Fruit fly (Drosophila melanogaster) whole organism, adult: ENCODE measurements around the gene tau.

Source experiments
- CG11617 ChIP-seq: fragments of 200-800 bp; sonication (Bioruptor generic); optimal IDR thresholded peaks from 2 replicates; lab custom pipeline; 2017; ENCODE audit warnings: mild to moderate bottlenecking, missing biosample characterization, missing genetic modification reagents, missing genetic modification characterization
- CG12768 ChIP-seq: fragments of 200-800 bp; sonication (Bioruptor generic); optimal IDR thresholded peaks from 2 replicates; lab custom pipeline; 2017; ENCODE audit warnings: missing biosample characterization, missing genetic modification characterization, mild to moderate bottlenecking, moderate library complexity, missing genetic modification reagents
- CG14711 ChIP-seq: fragments of 200-800 bp; sonication (Bioruptor generic); optimal IDR thresholded peaks from 2 replicates; lab custom pipeline; 2018; ENCODE audit warnings: missing biosample characterization, mild to moderate bottlenecking, missing genetic modification characterization, moderate library complexity
- CG1620 ChIP-seq: fragments of 200-800 bp; sonication (Bioruptor generic); optimal IDR thresholded peaks from 2 replicates; lab custom pipeline; 2016; ENCODE audit warnings: missing biosample characterization, missing genetic modification characterization
- CG33017 ChIP-seq: fragments of 200-800 bp; sonication (Bioruptor generic); optimal IDR thresholded peaks from 2 replicates; lab custom pipeline; 2018; ENCODE audit warnings: missing biosample characterization, mild to moderate bottlenecking, missing genetic modification characterization, moderate library complexity
- CG5204 ChIP-seq: fragments of 200-800 bp; sonication (Bioruptor generic); optimal IDR thresholded peaks from 2 replicates; lab custom pipeline; 2016; ENCODE audit warnings: missing biosample characterization, missing genetic modification characterization
- CG7045 ChIP-seq: fragments of 200-800 bp; sonication (Bioruptor generic); optimal IDR thresholded peaks from 2 replicates; lab custom pipeline; 2017; ENCODE audit warnings: missing biosample characterization, mild to moderate bottlenecking, missing genetic modification characterization
- CG7101 ChIP-seq: fragments of 200-800 bp; sonication (Bioruptor generic); optimal IDR thresholded peaks from 2 replicates; lab custom pipeline; 2018; ENCODE audit warnings: missing biosample characterization, mild to moderate bottlenecking, missing genetic modification characterization, moderate library complexity
- Clk ChIP-seq: fragments of 200-800 bp; sonication (Bioruptor generic); optimal IDR thresholded peaks from 2 replicates; lab custom pipeline; 2017; ENCODE audit warnings: missing biosample characterization, missing genetic modification characterization
- Crg-1 ChIP-seq: fragments of 200-800 bp; sonication (Bioruptor generic); optimal IDR thresholded peaks from 2 replicates; lab custom pipeline; 2016; ENCODE audit warnings: missing biosample characterization, missing genetic modification characterization
- Hr96 ChIP-seq: fragments of 200-800 bp; sonication (Bioruptor generic); optimal IDR thresholded peaks from 2 replicates; lab custom pipeline; 2016; ENCODE audit warnings: missing biosample characterization, missing genetic modification characterization
- Mnt ChIP-seq: fragments of 200-800 bp; sonication (Bioruptor generic); optimal IDR thresholded peaks from 2 replicates; lab custom pipeline; 2016; ENCODE audit warnings: missing biosample characterization, mild to moderate bottlenecking, missing genetic modification characterization
- bab1 ChIP-seq: fragments of 200-800 bp; sonication (Bioruptor generic); optimal IDR thresholded peaks from 3 replicates; lab custom pipeline; 2019; ENCODE audit warnings: missing biosample characterization, mild to moderate bottlenecking, missing genetic modification characterization, moderate library complexity
- cic ChIP-seq: fragments of 200-800 bp; sonication (Bioruptor generic); optimal IDR thresholded peaks from 2 replicates; lab custom pipeline; 2017; ENCODE audit warnings: missing biosample characterization, mild to moderate bottlenecking, missing genetic modification characterization, moderate library complexity
- cnc ChIP-seq, 2 experiments: fragments of >200 bp; optimal IDR thresholded peaks; 2 replicates each; lab custom pipeline; 2017
- kay ChIP-seq: fragments of 200-800 bp; sonication (Bioruptor generic); peaks from one replicate; lab custom pipeline; 2016; ENCODE audit warnings: missing biosample characterization, missing genetic modification characterization, borderline replicate concordance
- ovo ChIP-seq: fragments of 200-800 bp; sonication (Bioruptor generic); optimal IDR thresholded peaks from 2 replicates; lab custom pipeline; 2016; ENCODE audit warnings: missing biosample characterization, missing genetic modification characterization
- pad ChIP-seq: fragments of 200-800 bp; sonication (Bioruptor generic); optimal IDR thresholded peaks from 3 replicates; lab custom pipeline; 2017; ENCODE audit warnings: missing biosample characterization, missing genetic modification characterization, mild to moderate bottlenecking, moderate library complexity, missing genetic modification reagents
- tj ChIP-seq: fragments of 200-800 bp; sonication (Bioruptor generic); optimal IDR thresholded peaks from 3 replicates; lab custom pipeline; 2017; ENCODE audit warnings: missing biosample characterization, mild to moderate bottlenecking, missing genetic modification characterization, moderate library complexity
- toe ChIP-seq: fragments of 200-800 bp; sonication (Bioruptor generic); optimal IDR thresholded peaks from 2 replicates; lab custom pipeline; 2016; ENCODE audit warnings: missing biosample characterization, missing genetic modification characterization

tau gene

DNA sequence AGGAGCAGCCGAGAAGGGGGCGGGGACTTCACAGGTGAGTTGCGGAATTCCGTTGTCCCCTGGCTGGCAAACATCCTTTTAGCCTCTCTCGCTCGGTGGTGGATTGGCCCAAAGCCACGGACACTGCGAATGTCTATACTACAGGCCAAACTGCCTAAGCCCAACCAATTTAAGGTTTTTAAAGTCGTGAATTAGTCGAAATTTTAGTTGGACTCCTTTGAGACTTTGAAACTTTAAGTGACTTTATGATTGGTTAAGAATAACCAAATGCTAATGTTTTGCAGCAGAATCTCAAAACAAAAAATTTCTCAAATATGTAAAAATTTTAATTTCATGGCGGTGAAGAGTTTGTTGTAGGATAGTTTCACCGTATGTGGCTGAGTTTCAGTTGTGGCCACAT, 48.3 kb downstream of the tau start:
- TF ChIP-seq ovo (no peak), Hr96 (GFP tag; lab: Kevin White, UChicago) (no peak), CG5204 (GFP tag; lab: Kevin White, UChicago) (peak; percentile 11)

DNA sequence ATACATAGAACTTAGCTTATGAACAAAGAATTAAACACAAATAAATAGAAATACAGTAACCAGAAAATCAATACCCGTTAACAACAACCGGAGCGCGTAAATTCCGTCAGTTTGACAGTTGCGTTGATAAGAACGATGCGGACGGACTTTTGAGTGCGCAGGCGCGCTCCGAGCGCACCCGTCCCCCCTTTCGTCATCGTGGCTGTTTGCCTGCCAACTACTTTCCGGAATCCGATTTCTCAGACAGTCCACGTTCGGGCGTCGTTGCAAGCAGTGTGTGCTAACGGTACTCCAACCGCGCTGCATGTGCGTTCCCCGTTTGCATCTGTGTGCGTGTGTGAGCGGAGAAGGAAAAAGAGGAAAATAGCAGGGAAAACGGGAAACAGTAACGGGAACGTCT, 48.8 kb downstream of the tau start:
- TF ChIP-seq Mnt (GFP tag; lab: Kevin White, UChicago) = peak; percentile 72
- no peak for TF ChIP-seq bab1 (GFP tag; lab: Kevin White, UChicago)

DNA sequence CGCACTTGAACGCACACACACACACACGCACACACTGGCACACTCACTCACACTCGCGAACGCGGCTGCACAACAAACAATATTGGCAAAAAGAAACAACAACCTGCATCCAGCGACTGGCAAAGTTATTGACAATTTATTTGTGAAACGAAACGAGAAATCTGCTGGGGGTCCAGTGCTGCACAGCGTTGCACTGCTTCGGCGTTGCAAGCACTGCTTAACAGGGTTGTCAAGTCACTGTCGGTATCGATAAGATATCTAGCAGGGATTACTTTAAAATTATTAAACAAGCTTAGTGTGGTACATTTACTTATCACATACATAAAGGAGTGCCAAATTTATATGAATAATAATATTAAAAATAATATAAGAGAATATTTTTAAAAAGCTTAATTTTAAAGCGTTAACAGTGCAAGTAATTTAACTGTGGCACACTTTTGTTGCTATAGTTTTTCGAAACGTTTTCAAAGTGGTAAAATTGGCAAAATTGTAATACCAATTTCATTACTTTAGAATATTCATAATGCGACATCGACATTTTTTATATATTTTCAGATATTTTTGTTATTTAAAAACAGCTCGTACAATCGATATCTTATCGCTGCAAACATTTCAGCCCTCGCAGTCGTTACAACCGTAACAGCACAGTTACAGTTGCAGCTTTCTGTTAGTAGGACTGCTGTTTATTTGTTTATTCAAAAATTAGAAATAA, 49.4 kb downstream of the tau start, which contains the start of the genes dsd and Tusp:
TSS of gene dsd (minus strand) at position 179 of the 712 bp plus-strand sequence.
TSS of gene Tusp (plus strand) at position 662 of the 712 bp plus-strand sequence.
- TF ChIP-seq Mnt (GFP tag; lab: Kevin White, UChicago) = peak; percentile 79
- TF ChIP-seq Crg-1 (GFP tag; lab: Kevin White, UChicago) = peak; percentile 89
- TF ChIP-seq CG1620 (GFP tag; lab: Kevin White, UChicago) = peak; percentile 87
- peak; percentile 38 for TF ChIP-seq tj (GFP tag; lab: Kevin White, UChicago)
- TF ChIP-seq CG11617 (GFP tag; lab: Kevin White, UChicago) = peak; percentile 74
- TF ChIP-seq CG14711 (tag; lab: Kevin White, UChicago) = peak; percentile 92
- TF ChIP-seq toe (GFP tag; lab: Kevin White, UChicago) = peak; percentile 85
- no peak for TF ChIP-seq cic (GFP tag; lab: Kevin White, UChicago)
- TF ChIP-seq CG7101 (tag; lab: Kevin White, UChicago) = peak; percentile 81
- TF ChIP-seq CG7045 (GFP tag; lab: Kevin White, UChicago) = peak; percentile 81
- TF ChIP-seq Hr96 (GFP tag; lab: Kevin White, UChicago) = peak; percentile 75
- TF ChIP-seq kay = peak; percentile 86
- TF ChIP-seq CG12768 = peak; percentile 82
- peak; percentile 47 for TF ChIP-seq Clk
- peak; percentile 79 for TF ChIP-seq pad (GFP tag; lab: Kevin White, UChicago)
- TF ChIP-seq cnc (optimal IDR thresholded peaks at IDR 0.05; lab: Kevin White, UChicago) = no peak
- TF ChIP-seq CG33017 (tag; lab: Kevin White, UChicago) = peak; percentile 66
- peak; percentile 70 for TF ChIP-seq CG5204 (GFP tag; lab: Kevin White, UChicago)
- TF ChIP-seq ovo = peak; percentile 74
- peak; percentile 63 for TF ChIP-seq bab1 (GFP tag; lab: Kevin White, UChicago)

DNA sequence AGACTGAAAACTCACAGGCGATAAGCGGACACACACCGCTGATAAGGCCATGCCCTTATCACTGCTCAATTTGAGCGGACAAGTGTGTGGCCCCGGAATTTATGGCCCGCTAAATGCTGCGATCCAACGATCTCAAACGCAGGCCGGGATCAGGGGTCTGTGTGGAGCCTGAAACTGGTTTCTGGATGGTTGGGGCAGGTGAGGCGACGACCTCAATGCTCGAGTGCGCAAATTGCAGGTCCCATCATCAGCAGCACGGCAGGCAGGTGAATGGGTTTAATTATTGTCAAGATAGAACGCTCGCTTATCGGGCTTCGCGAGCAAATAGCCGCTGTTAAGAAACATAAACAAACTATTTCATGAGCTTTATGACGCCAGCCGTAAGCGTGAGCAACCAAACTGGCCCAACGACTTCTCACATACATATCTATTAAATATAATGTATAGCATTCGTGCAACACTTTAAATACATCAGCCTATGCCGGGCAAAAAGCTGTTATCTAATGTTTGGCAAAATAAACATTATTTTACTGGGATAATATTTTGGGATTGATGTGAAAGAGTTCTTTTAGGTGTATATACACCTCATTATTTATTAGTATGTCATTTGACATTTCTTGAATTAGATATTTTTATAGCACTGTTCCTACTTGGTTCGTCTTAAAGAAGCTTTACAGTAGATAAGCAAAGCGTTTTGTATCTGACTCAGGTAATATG, 51.1 kb downstream of the tau start:
- TF ChIP-seq cic (GFP tag; lab: Kevin White, UChicago) = peak; percentile 60
- TF ChIP-seq CG11617 (GFP tag; lab: Kevin White, UChicago) = peak; percentile 18
- TF ChIP-seq kay = peak; percentile 97
- TF ChIP-seq CG33017 (tag; lab: Kevin White, UChicago) = no peak
- TF ChIP-seq CG12768 = peak; percentile 41
- no peak for TF ChIP-seq ovo
- TF ChIP-seq CG7045 (GFP tag; lab: Kevin White, UChicago) = no peak
- peak; percentile 42 for TF ChIP-seq CG7101 (tag; lab: Kevin White, UChicago)
- TF ChIP-seq Mnt (GFP tag; lab: Kevin White, UChicago) = peak; percentile 9

DNA sequence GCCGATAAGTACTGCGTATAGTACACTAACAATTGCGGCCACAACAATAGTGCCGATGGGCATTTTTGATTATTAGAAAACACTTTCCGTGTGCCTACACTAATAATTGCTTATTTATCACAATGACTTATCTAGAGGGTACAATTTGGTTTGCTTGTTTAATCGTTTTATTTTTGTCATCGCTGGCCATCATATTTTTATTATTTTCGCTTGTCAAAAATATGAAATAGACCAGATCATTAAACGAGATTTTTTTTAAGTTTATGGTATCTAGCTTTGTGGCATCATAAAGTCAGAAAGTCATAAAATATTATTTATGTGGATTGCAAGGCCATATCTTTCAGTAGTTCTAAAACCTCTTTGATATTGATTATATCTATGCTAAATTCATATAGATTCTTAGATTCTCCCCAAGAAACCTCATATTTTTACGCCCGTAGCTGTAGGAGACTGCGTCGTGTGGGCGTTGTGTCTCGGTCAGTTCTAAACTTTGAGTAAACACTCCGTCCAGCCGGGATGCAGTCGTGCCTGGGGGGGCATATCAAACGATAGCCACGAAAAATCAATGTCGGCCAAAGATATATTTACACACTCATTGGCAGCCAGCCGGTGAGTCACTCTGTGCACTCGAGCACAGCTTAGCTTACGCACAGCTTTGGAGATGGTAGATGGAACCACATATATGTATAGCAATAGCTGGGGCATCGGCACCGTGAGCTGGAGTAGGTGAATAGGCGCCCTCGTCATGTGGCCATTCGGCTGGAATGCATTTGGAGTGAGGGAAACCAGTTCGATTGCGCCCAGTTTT, 52.0 kb downstream of the tau start:
- peak; percentile 93 for TF ChIP-seq kay
- peak; percentile 81 for TF ChIP-seq CG7045 (GFP tag; lab: Kevin White, UChicago)
- peak; percentile 40 for TF ChIP-seq CG14711 (tag; lab: Kevin White, UChicago)
- no peak for TF ChIP-seq Crg-1 (GFP tag; lab: Kevin White, UChicago)
- peak; percentile 47 for TF ChIP-seq Clk
- TF ChIP-seq CG7101 (tag; lab: Kevin White, UChicago) = peak; percentile 59
- TF ChIP-seq cic (GFP tag; lab: Kevin White, UChicago) = peak; percentile 41
- TF ChIP-seq Mnt (GFP tag; lab: Kevin White, UChicago) = peak; percentile 37
- TF ChIP-seq cnc (optimal IDR thresholded peaks at IDR 0.05; lab: Kevin White, UChicago) = no peak
- peak; percentile 76 for TF ChIP-seq CG12768
- peak; percentile 62 for TF ChIP-seq CG33017 (tag; lab: Kevin White, UChicago)
- peak; percentile 75 for TF ChIP-seq toe (GFP tag; lab: Kevin White, UChicago)
- no peak for TF ChIP-seq CG1620 (GFP tag; lab: Kevin White, UChicago)
- TF ChIP-seq CG5204 (GFP tag; lab: Kevin White, UChicago) = peak; percentile 66
- TF ChIP-seq CG11617 (GFP tag; lab: Kevin White, UChicago) = peak; percentile 76
- TF ChIP-seq bab1 (GFP tag; lab: Kevin White, UChicago) = no peak
- no peak for TF ChIP-seq ovo
- peak; percentile 24 for TF ChIP-seq pad (GFP tag; lab: Kevin White, UChicago)
- peak; percentile 57 for TF ChIP-seq Hr96 (GFP tag; lab: Kevin White, UChicago)
- TF ChIP-seq tj (GFP tag; lab: Kevin White, UChicago) = peak; percentile 34
